Worm (Caenorhabditis elegans): ENCODE results near the gene cyn-12.

- TF ChIP-seq aptf-2 (GFP tag; conservative IDR thresholded peaks at IDR 0.05): no peak
- no peak for TF ChIP-seq madf-8 (GFP tag; conservative IDR thresholded peaks at IDR 0.05)
- TF ChIP-seq ama-1 (optimal IDR thresholded peaks at IDR 0.05): no peak
- no peak for TF ChIP-seq ama-1 (GFP tag; optimal IDR thresholded peaks at IDR 0.05)
- TF ChIP-seq ztf-3 (GFP tag; optimal IDR thresholded peaks at IDR 0.05): no peak
- no peak for TF ChIP-seq ceh-58 (GFP tag; IDR thresholded peaks at IDR 0.05)
- TF ChIP-seq sea-2 (GFP tag; IDR thresholded peaks at IDR 0.05): no peak
- TF ChIP-seq madf-6 (GFP tag; IDR thresholded peaks at IDR 0.05): no peak
- no peak for TF ChIP-seq tbx-9 (tag; optimal IDR thresholded peaks at IDR 0.05; ENCODE audit: borderline replicate concordance)
- no peak for TF ChIP-seq efl-1 (GFP tag; optimal IDR thresholded peaks at IDR 0.05)
- no peak for TF ChIP-seq lin-40 (tag; optimal IDR thresholded peaks at IDR 0.05)
These were observed 45.9 kb upstream of the cyn-12 start, which contains the start of gene C42D4.3 for ce11 chrIV:7178942-7179341.

Data from whole organism, young adult.